Worm (Caenorhabditis elegans): ENCODE data around the gene srh-5.
"Not testable (repeated sequence)": the region's sequence is repeated elsewhere in the genome, so short reads cannot be mapped to it uniquely, and the experiment has no call there.

- TF ChIP-seq ama-1 (optimal IDR thresholded peaks at IDR 0.05); elt-3 (tag; optimal IDR thresholded peaks at IDR 0.05); nhr-77 (tag; optimal IDR thresholded peaks at IDR 0.05); pax-3 (tag; optimal IDR thresholded peaks at IDR 0.05); dpl-1 (GFP tag; optimal IDR thresholded peaks at IDR 0.05); tbx-2 (tag; optimal IDR thresholded peaks at IDR 0.05); nhr-237 (tag; optimal IDR thresholded peaks at IDR 0.05); aha-1 (tag; optimal IDR thresholded peaks at IDR 0.05); lin-39 (tag; optimal IDR thresholded peaks at IDR 0.05); sptf-1 (tag; optimal IDR thresholded peaks at IDR 0.05); fos-1 (tag; optimal IDR thresholded peaks at IDR 0.05); lin-13 (GFP tag; optimal IDR thresholded peaks at IDR 0.05); ces-1 (GFP tag; optimal IDR thresholded peaks at IDR 0.05); fkh-10 (GFP tag; optimal IDR thresholded peaks at IDR 0.05): not testable (repeated sequence)
Observed at ce11 chrV:1713761-1714160, 28.3 kb downstream of the srh-5 start.
